Worm (Caenorhabditis elegans) whole organism, early embryonic: Measurements from ENCODE around the gene ufl-1.

Experiments
- B0310.2 ChIP-seq: sonication (generic microtip); optimal IDR thresholded peaks from 2 replicates; lab custom pipeline; 2016; ENCODE audit warnings: mild to moderate bottlenecking, missing genetic modification characterization, missing compliant biosample characterization
- F13C5.2 ChIP-seq: sonication (generic microtip); optimal IDR thresholded peaks from 2 replicates; lab custom pipeline; 2017; ENCODE audit warnings: mild to moderate bottlenecking, missing genetic modification characterization, inconsistent platforms, missing compliant biosample characterization
- aly-1 ChIP-seq: sonication (generic microtip); optimal IDR thresholded peaks from 2 replicates; lab custom pipeline; 2016; ENCODE audit warnings: missing genetic modification characterization, missing compliant biosample characterization
- ama-1 ChIP-seq: fragments of 150-350 bp; optimal IDR thresholded peaks from 2 replicates; lab custom pipeline; 2014
- ceh-13 ChIP-seq: fragments of 200-800 bp; sonication (Bioruptor generic); optimal IDR thresholded peaks from 2 replicates; lab custom pipeline; 2018; ENCODE audit warnings: mild to moderate bottlenecking, missing genetic modification characterization, missing compliant biosample characterization
- flt-1 ChIP-seq: fragments of 200-800 bp; sonication (Bioruptor generic); IDR thresholded peaks from 2 replicates; pipeline ENCODE4 v1.3.6; 2022; ENCODE audit warnings: missing genetic modification characterization, missing compliant biosample characterization
- hmbx-1 ChIP-seq: sonication (generic microtip); optimal IDR thresholded peaks from 2 replicates; lab custom pipeline; 2016; ENCODE audit warnings: mild to moderate bottlenecking, missing genetic modification characterization, missing compliant biosample characterization
- hmg-4 ChIP-seq: fragments of 200-800 bp; sonication (Bioruptor generic); optimal IDR thresholded peaks from 2 replicates; lab custom pipeline; 2018; ENCODE audit warnings: mild to moderate bottlenecking, missing genetic modification characterization, missing compliant biosample characterization
- hnd-1 ChIP-seq: sonication (generic microtip); optimal IDR thresholded peaks from 2 replicates; lab custom pipeline; 2016; ENCODE audit warnings: missing genetic modification characterization, missing compliant biosample characterization
- pes-1 ChIP-seq: fragments of 200-800 bp; sonication (Bioruptor generic); IDR thresholded peaks from 2 replicates; pipeline ENCODE4 v1.3.6; 2022; ENCODE audit warnings: missing genetic modification reagents, missing genetic modification characterization, missing compliant biosample characterization
- scrt-1 ChIP-seq: fragments of 200-800 bp; sonication (Bioruptor generic); IDR thresholded peaks from 2 replicates; pipeline ENCODE4 v1.3.6; 2022; ENCODE audit warnings: missing genetic modification characterization, missing compliant biosample characterization
- sea-1 ChIP-seq: fragments of 200-800 bp; sonication (Bioruptor generic); conservative IDR thresholded peaks from 2 replicates; pipeline ENCODE4 v1.3.6; 2022; ENCODE audit warnings: missing genetic modification characterization, missing compliant biosample characterization
- tbx-11 ChIP-seq: fragments of 200-800 bp; sonication (Bioruptor generic); IDR thresholded peaks from 2 replicates; pipeline ENCODE4 v1.3.6; 2022; ENCODE audit warnings: missing genetic modification characterization, missing compliant biosample characterization
- tra-4 ChIP-seq: sonication (generic microtip); optimal IDR thresholded peaks from 2 replicates; lab custom pipeline; 2017; ENCODE audit warnings: missing genetic modification characterization, missing compliant biosample characterization

- TF ChIP-seq aly-1 (tag; lab: Kevin White, UChicago) (no peak), ama-1 (lab: Kevin White, UChicago) (no peak), pes-1 (no peak), tbx-11 (GFP tag; lab: Robert Waterston, UW) (no peak), sea-1 (no peak), F13C5.2 (tag; lab: Kevin White, UChicago) (no peak), hmg-4 (no peak), tra-4 (no peak), scrt-1 (GFP tag; lab: Robert Waterston, UW) (no peak), flt-1 (GFP tag; lab: Robert Waterston, UW) (no peak), hmbx-1 (no peak), ceh-13 (no peak), hnd-1 (tag; lab: Kevin White, UChicago) (no peak), B0310.2 (no peak)
Measured at ce11 chrIV:7035823-7036222, 836 bp downstream of the ufl-1 start, which contains the start of gene C06G3.3.
